Fruit fly (Drosophila melanogaster) whole organism, embryonic: ENCODE measurements around the gene CG3703.
A peak's percentile ranks its signal among the peaks of the same experiment; 100 is the strongest.

ENCODE experiments used
- Bgb ChIP-seq: fragments of 200-800 bp; sonication (Bioruptor generic); IDR thresholded peaks from 2 replicates; pipeline ENCODE4 v1.3.6; 2022; ENCODE audit warnings: missing biosample characterization, missing genetic modification characterization; ENCODE audit not compliant: partially characterized antibody
- CG10267 ChIP-seq: fragments of 200-800 bp; sonication (Bioruptor generic); optimal IDR thresholded peaks from 2 replicates; lab custom pipeline; 2018; ENCODE audit warnings: missing biosample characterization, mild to moderate bottlenecking, missing genetic modification characterization, moderate library complexity
- CG11456 ChIP-seq: fragments of 200-800 bp; sonication (Bioruptor generic); IDR thresholded peaks from 3 replicates; pipeline ENCODE4 v1.3.6; 2022; ENCODE audit warnings: missing biosample characterization, missing genetic modification characterization
- CG13287 ChIP-seq: fragments of 200-800 bp; sonication (Bioruptor generic); IDR thresholded peaks from 2 replicates; pipeline ENCODE4 v1.3.6; 2022; ENCODE audit warnings: missing biosample characterization, missing genetic modification characterization; ENCODE audit not compliant: partially characterized antibody
- CG14050 ChIP-seq: fragments of 200-800 bp; sonication (Bioruptor generic); IDR thresholded peaks from 3 replicates; pipeline ENCODE4 v1.3.6; 2022; ENCODE audit warnings: missing biosample characterization, missing genetic modification characterization
- CG15514 ChIP-seq: fragments of 200-800 bp; sonication (Bioruptor generic); optimal IDR thresholded peaks from 3 replicates; lab custom pipeline; 2017; ENCODE audit warnings: missing biosample characterization, missing genetic modification characterization, mild to moderate bottlenecking, moderate library complexity, missing genetic modification reagents
- CG34422 ChIP-seq: fragments of 200-800 bp; sonication (Bioruptor generic); IDR thresholded peaks from 3 replicates; pipeline ENCODE4 v1.3.6; 2022; ENCODE audit warnings: missing biosample characterization, missing genetic modification characterization
- CG3726 ChIP-seq: fragments of 200-800 bp; sonication (Bioruptor generic); IDR thresholded peaks from 3 replicates; pipeline ENCODE4, ENCODE4 v1.3.6; 2022; ENCODE audit warnings: missing biosample characterization, missing genetic modification characterization
- CG3838 ChIP-seq: fragments of 200-800 bp; sonication (Bioruptor generic); optimal IDR thresholded peaks from 3 replicates; lab custom pipeline; 2016; ENCODE audit warnings: missing biosample characterization, missing genetic modification characterization
- CG4282 ChIP-seq: fragments of 200-800 bp; sonication (Bioruptor generic); optimal IDR thresholded peaks from 2 replicates; lab custom pipeline; 2016; ENCODE audit warnings: missing biosample characterization, missing genetic modification characterization
- CG9215 ChIP-seq: fragments of 200-800 bp; sonication (Bioruptor generic); IDR thresholded peaks from 2 replicates; pipeline ENCODE4 v1.3.6; 2022; ENCODE audit warnings: missing biosample characterization, missing genetic modification characterization
- CG9609 ChIP-seq: fragments of 200-800 bp; sonication (Bioruptor generic); optimal IDR thresholded peaks from 3 replicates; lab custom pipeline; 2016; ENCODE audit warnings: missing biosample characterization, missing genetic modification characterization
- Hr39 ChIP-seq: fragments of >200 bp; optimal IDR thresholded peaks from 2 replicates; lab custom pipeline; 2017
- Med ChIP-seq: fragments of 200-800 bp; sonication (Bioruptor generic); peaks from one replicate; lab custom pipeline; 2016; ENCODE audit warnings: missing biosample characterization, missing genetic modification characterization, mild to moderate bottlenecking, inconsistent platforms, moderate library complexity
- Myb ChIP-seq: fragments of 200-800 bp; sonication (Bioruptor generic); optimal IDR thresholded peaks from 2 replicates; lab custom pipeline; 2016; ENCODE audit warnings: missing biosample characterization, missing genetic modification characterization
- YL-1 ChIP-seq: fragments of 200-800 bp; sonication (Bioruptor generic); optimal IDR thresholded peaks from 3 replicates; lab custom pipeline; 2017; ENCODE audit warnings: missing biosample characterization, mild to moderate bottlenecking, missing genetic modification characterization
- cato ChIP-seq: fragments of 200-800 bp; sonication (Bioruptor generic); optimal IDR thresholded peaks from 2 replicates; lab custom pipeline; 2016; ENCODE audit warnings: missing biosample characterization, missing genetic modification characterization, borderline replicate concordance
- chn ChIP-seq: fragments of 200-800 bp; sonication (Bioruptor generic); optimal IDR thresholded peaks from 2 replicates; lab custom pipeline; 2016; ENCODE audit warnings: missing biosample characterization, missing genetic modification characterization
- ewg ChIP-seq: fragments of 200-800 bp; sonication (Bioruptor generic); optimal IDR thresholded peaks from 3 replicates; lab custom pipeline; 2017; ENCODE audit warnings: mild to moderate bottlenecking, missing biosample characterization, missing genetic modification reagents, missing genetic modification characterization
- gfzf ChIP-seq: fragments of 200-800 bp; sonication (Bioruptor generic); optimal IDR thresholded peaks from 2 replicates; lab custom pipeline; 2016; ENCODE audit warnings: missing biosample characterization, mild to moderate bottlenecking, missing genetic modification characterization, moderate library complexity
- gt ChIP-seq: fragments of 200-800 bp; sonication (Bioruptor generic); IDR thresholded peaks from 2 replicates; pipeline ENCODE4 v1.3.6; 2022; ENCODE audit warnings: missing biosample characterization, missing genetic modification characterization
- her ChIP-seq: fragments of 200-800 bp; sonication (Bioruptor generic); optimal IDR thresholded peaks from 2 replicates; lab custom pipeline; 2016; ENCODE audit warnings: missing biosample characterization, missing genetic modification characterization
- inv ChIP-seq: fragments of 200-800 bp; sonication (Bioruptor generic); IDR thresholded peaks from 2 replicates; pipeline ENCODE4 v1.3.6; 2022; ENCODE audit warnings: missing biosample characterization, missing genetic modification characterization; ENCODE audit not compliant: partially characterized antibody
- jumu ChIP-seq: fragments of 200-800 bp; sonication (Bioruptor generic); optimal IDR thresholded peaks from 3 replicates; lab custom pipeline; 2016; ENCODE audit warnings: missing biosample characterization, missing genetic modification characterization
- lbe ChIP-seq: fragments of 200-800 bp; sonication (Bioruptor generic); optimal IDR thresholded peaks from 2 replicates; lab custom pipeline; 2016; ENCODE audit warnings: missing biosample characterization, mild to moderate bottlenecking, missing genetic modification characterization
- lmd ChIP-seq: fragments of 200-800 bp; sonication (Bioruptor generic); IDR thresholded peaks from 2 replicates; pipeline ENCODE4 v1.3.6; 2022; ENCODE audit warnings: missing biosample characterization, missing genetic modification characterization
- onecut ChIP-seq: fragments of 200-800 bp; sonication (Bioruptor generic); IDR thresholded peaks from 2 replicates; pipeline ENCODE4 v1.3.6; 2022; ENCODE audit warnings: missing biosample characterization, missing genetic modification characterization
- org-1 ChIP-seq: fragments of 200-800 bp; sonication (Bioruptor generic); optimal IDR thresholded peaks from 2 replicates; lab custom pipeline; 2017; ENCODE audit warnings: missing biosample characterization, missing genetic modification characterization
- pzg ChIP-seq: fragments of 200-800 bp; sonication (Bioruptor generic); optimal IDR thresholded peaks from 3 replicates; lab custom pipeline; 2018; ENCODE audit warnings: missing biosample characterization, mild to moderate bottlenecking, missing genetic modification characterization, moderate library complexity
- sd ChIP-seq: fragments of 200-800 bp; sonication (Bioruptor generic); optimal IDR thresholded peaks from 3 replicates; lab custom pipeline; 2018; ENCODE audit warnings: missing biosample characterization, mild to moderate bottlenecking, missing genetic modification characterization, moderate library complexity
- shn ChIP-seq: fragments of 200-800 bp; sonication (Bioruptor generic); optimal IDR thresholded peaks from 3 replicates; lab custom pipeline; 2016; ENCODE audit warnings: missing biosample characterization, missing genetic modification characterization
- sisA ChIP-seq: fragments of 200-800 bp; sonication (Bioruptor generic); IDR thresholded peaks from 2 replicates; pipeline ENCODE4 v1.3.6; 2022; ENCODE audit warnings: missing biosample characterization, missing genetic modification characterization
- sqz ChIP-seq: fragments of 200-800 bp; sonication (Bioruptor generic); optimal IDR thresholded peaks from 3 replicates; lab custom pipeline; 2018; ENCODE audit warnings: missing biosample characterization, mild to moderate bottlenecking, missing genetic modification characterization
- sr ChIP-seq: fragments of 200-800 bp; sonication (Bioruptor generic); IDR thresholded peaks from 3 replicates; pipeline ENCODE4 v1.3.6; 2022; ENCODE audit warnings: missing biosample characterization, missing genetic modification characterization
- stwl ChIP-seq: fragments of 200-800 bp; sonication (Bioruptor generic); optimal IDR thresholded peaks from 3 replicates; lab custom pipeline; 2018; ENCODE audit warnings: missing biosample characterization, mild to moderate bottlenecking, missing genetic modification characterization, moderate library complexity
- unpg ChIP-seq: fragments of 200-800 bp; sonication (Bioruptor generic); optimal IDR thresholded peaks from 3 replicates; lab custom pipeline; 2018; ENCODE audit warnings: missing biosample characterization, mild to moderate bottlenecking, missing genetic modification characterization, moderate library complexity

Gene CG3703

DNA sequence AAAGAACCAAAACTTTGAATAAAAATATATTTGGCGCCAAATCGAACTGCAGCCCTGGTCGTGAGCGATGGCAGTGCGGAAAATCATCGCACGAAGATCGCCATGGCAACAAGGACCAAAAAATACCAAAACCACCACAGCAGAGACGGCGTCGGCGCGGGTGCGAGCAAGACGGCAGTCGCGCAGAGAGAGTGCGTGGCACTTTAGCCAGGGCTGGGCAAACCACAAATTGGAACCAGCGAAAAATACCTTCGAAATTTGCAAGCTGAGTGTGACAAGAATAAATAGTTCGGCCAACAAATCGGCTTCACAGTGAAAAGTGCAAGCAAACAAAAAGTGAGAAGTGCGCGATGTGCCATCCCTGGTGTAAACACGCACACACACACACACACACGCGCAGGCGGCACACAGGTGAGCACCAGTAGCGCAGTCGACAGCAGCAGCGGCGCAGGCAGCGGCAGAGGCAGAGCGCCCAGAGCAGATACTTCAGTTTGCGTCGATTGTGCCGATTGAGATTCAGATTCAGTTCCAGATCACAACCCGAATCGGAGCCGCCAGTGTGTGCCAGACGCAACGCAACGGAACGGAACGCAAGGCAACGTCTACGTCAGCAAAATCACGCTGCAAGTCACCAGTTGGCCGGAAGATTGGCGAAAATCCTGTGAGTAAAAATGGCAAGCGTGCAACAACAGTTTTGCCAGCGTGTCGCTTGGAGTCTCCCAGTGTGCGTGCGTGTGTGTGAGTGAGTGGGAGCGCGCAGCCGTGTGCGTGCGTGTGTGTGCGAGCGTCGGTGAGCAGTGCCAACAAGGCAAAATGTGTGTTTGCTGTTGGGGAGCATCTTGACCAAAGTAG, 10.3 kb downstream of the CG3703 start, which contains the start of gene TRAM (continued):
- TF ChIP-seq CG14050 (GFP tag; lab: Robert Waterston, UW) (peak; percentile 99), pzg (GFP tag; lab: Kevin White, UChicago) (peak; percentile 89), CG9215 (peak; percentile 97), cato (GFP tag; lab: Kevin White, UChicago) (peak; percentile 95), sqz (GFP tag; lab: Kevin White, UChicago) (no peak), lbe (GFP tag; lab: Kevin White, UChicago) (peak; percentile 94), gfzf (GFP tag; lab: Kevin White, UChicago) (peak; percentile 70)

- TF ChIP-seq org-1 (GFP tag; lab: Kevin White, UChicago) (no peak), Hr39 (lab: Kevin White, UChicago) (peak; percentile 52), Med (GFP tag; lab: Kevin White, UChicago) (peak; percentile 39)
Observed at dm6 chrX:933997-934396, 11.6 kb downstream of the CG3703 start.

- TF ChIP-seq sr (GFP tag; lab: Robert Waterston, UW) = no peak
- no peak for TF ChIP-seq inv (GFP tag; lab: Robert Waterston, UW)
- TF ChIP-seq CG15514 (GFP tag; lab: Kevin White, UChicago) = peak; percentile 19
- peak; percentile 94 for TF ChIP-seq onecut (GFP tag; lab: Robert Waterston, UW)
- TF ChIP-seq sd (tag; lab: Kevin White, UChicago) = no peak
- TF ChIP-seq shn (GFP tag; lab: Kevin White, UChicago) = no peak
- TF ChIP-seq CG13287 (GFP tag; lab: Robert Waterston, UW) = peak; percentile 30; the same call in 1 of the 2 replicates
- no peak for TF ChIP-seq CG34422 (GFP tag; lab: Robert Waterston, UW)
- no peak for TF ChIP-seq gt (GFP tag; lab: Robert Waterston, UW)
- TF ChIP-seq CG10267 (tag; lab: Kevin White, UChicago) = peak; percentile 15
- no peak for TF ChIP-seq chn (GFP tag; lab: Kevin White, UChicago)
- no peak for TF ChIP-seq CG3726 (GFP tag; lab: Robert Waterston, UW)
- TF ChIP-seq ewg (GFP tag; lab: Kevin White, UChicago) = peak; percentile 97
- no peak for TF ChIP-seq YL-1 (GFP tag; lab: Kevin White, UChicago)
- TF ChIP-seq her (GFP tag; lab: Kevin White, UChicago) = no peak
- TF ChIP-seq Bgb (GFP tag; lab: Robert Waterston, UW) = 0 out of 2 replicates have a peak, but pooled peaks have one; percentile 15
- TF ChIP-seq pzg (GFP tag; lab: Kevin White, UChicago) = peak; percentile 25
- no peak for TF ChIP-seq CG3838
- no peak for TF ChIP-seq jumu (GFP tag; lab: Kevin White, UChicago)
- TF ChIP-seq Myb (GFP tag; lab: Kevin White, UChicago) = peak; percentile 58
- TF ChIP-seq lmd (GFP tag; lab: Robert Waterston, UW) = no peak
- no peak for TF ChIP-seq CG11456 (GFP tag; lab: Robert Waterston, UW)
- TF ChIP-seq stwl = peak; percentile 33
- TF ChIP-seq unpg (GFP tag; lab: Kevin White, UChicago) = no peak
- TF ChIP-seq, all 482 proteins: peak for 9
Observed at dm6 chrX:932859-933258, 12.7 kb downstream of the CG3703 start.

dm6 chrX:932166-932565, 13.4 kb downstream of the CG3703 start, which contains the start of the genes CG32815 and CG3706:
CG32815 (plus strand) TSS chrX:932466.
CG3706 (minus strand) TSS chrX:932475.
- TF ChIP-seq CG9609 (GFP tag; lab: Kevin White, UChicago) (no peak), sisA (GFP tag; lab: Robert Waterston, UW) (no peak), CG34422 (GFP tag; lab: Robert Waterston, UW) (no peak), CG4282 (no peak)
- TF ChIP-seq, all 482 proteins: peak for 0
